Worm (Caenorhabditis elegans): Measurements from ENCODE around the gene gid-8.

gid-8 gene

ce11 chrV:1505995-1506394, 38.5 kb downstream of the gid-8 start, which contains the start of gene sru-28:
sru-28 (plus strand) TSS chrV:1506295.
- no peak for TF ChIP-seq him-1 (tag; optimal IDR thresholded peaks at IDR 0.05)
- TF ChIP-seq dao-5 (tag; optimal IDR thresholded peaks at IDR 0.05) = no peak
- no peak for TF ChIP-seq W03F9.2 (tag; optimal IDR thresholded peaks at IDR 0.05)

- no peak for TF ChIP-seq W03F9.2 (tag; optimal IDR thresholded peaks at IDR 0.05)
- TF ChIP-seq dao-5 (tag; optimal IDR thresholded peaks at IDR 0.05) = no peak
- no peak for TF ChIP-seq him-1 (tag; optimal IDR thresholded peaks at IDR 0.05)
Measured at ce11 chrV:1511537-1511936, 44.0 kb downstream of the gid-8 start, which contains the start of gene nhr-260. nhr-260 (minus strand) TSS chrV:1511637.

All from whole organism, L4/young adult.